Worm (Caenorhabditis elegans) whole organism, L2 larva: ENCODE data around the gene Y57G11A.5.
A peak's percentile ranks its signal among the peaks of the same experiment; 100 is the strongest.
"Not testable (repeated sequence)": the region's sequence is repeated elsewhere in the genome, so short reads cannot be mapped to it uniquely, and the experiment has no call there.

Source experiments
- F13H6.1 ChIP-seq: sonication (generic microtip); optimal IDR thresholded peaks from 2 replicates; lab custom pipeline; 2016; ENCODE audit warnings: missing genetic modification characterization, missing compliant biosample characterization
- Y55F3AM.14 ChIP-seq: fragments of 200-800 bp; sonication (Bioruptor generic); optimal IDR thresholded peaks from 2 replicates; lab custom pipeline; 2018; ENCODE audit warnings: mild to moderate bottlenecking, missing genetic modification characterization, missing compliant biosample characterization
- alr-1 ChIP-seq: fragments of 150-350 bp; optimal IDR thresholded peaks from 2 replicates; lab custom pipeline; 2014; ENCODE audit warnings: missing biosample characterization, missing genetic modification characterization
- ama-1 ChIP-seq: fragments of 150-350 bp; optimal IDR thresholded peaks from 2 replicates; lab custom pipeline; 2018; ENCODE audit warnings: inconsistent platforms
- blmp-1 ChIP-seq: sonication (generic microtip); optimal IDR thresholded peaks from 2 replicates; lab custom pipeline; 2017; ENCODE audit warnings: missing genetic modification characterization, mild to moderate bottlenecking, missing compliant biosample characterization, antibody characterized with exemption, moderate library complexity; ENCODE audit not compliant: insufficient read depth
- ceh-82 ChIP-seq: fragments of 150-350 bp; optimal IDR thresholded peaks from 2 replicates; lab custom pipeline; 2014; ENCODE audit warnings: missing biosample characterization, missing genetic modification characterization
- crh-2 ChIP-seq: sonication (generic microtip); optimal IDR thresholded peaks from 2 replicates; lab custom pipeline; 2017; ENCODE audit warnings: missing biosample characterization, missing genetic modification characterization
- egl-27 ChIP-seq: sonication (generic microtip); optimal IDR thresholded peaks from 3 replicates; lab custom pipeline; 2017; ENCODE audit warnings: missing biosample characterization, missing genetic modification reagents, missing genetic modification characterization
- elt-1 ChIP-seq: fragments of 150-350 bp; optimal IDR thresholded peaks from 2 replicates; lab custom pipeline; 2014; ENCODE audit warnings: missing biosample characterization, missing genetic modification characterization
- fos-1 ChIP-seq: fragments of 150-350 bp; optimal IDR thresholded peaks from 2 replicates; lab custom pipeline; 2014; ENCODE audit warnings: missing biosample characterization, missing genetic modification characterization
- gmeb-1 ChIP-seq: fragments of 150-350 bp; optimal IDR thresholded peaks from 2 replicates; lab custom pipeline; 2014; ENCODE audit warnings: missing biosample characterization, missing genetic modification characterization
- lin-11 ChIP-seq: fragments of 150-350 bp; sonication (generic microtip); optimal IDR thresholded peaks from 2 replicates; lab custom pipeline; 2014; ENCODE audit warnings: missing biosample characterization, missing genetic modification characterization, inconsistent platforms, mixed read lengths
- mab-5 ChIP-seq: fragments of 150-350 bp; optimal IDR thresholded peaks from 2 replicates; lab custom pipeline; 2014; ENCODE audit warnings: missing biosample characterization, missing genetic modification characterization
- mdl-1 ChIP-seq, 2 experiments: fragments of 150-350 bp in 1 of 2; sonication (generic microtip) in 1 of 2; optimal IDR thresholded peaks; 2 replicates each; lab custom pipeline; 2017; ENCODE audit warnings: missing biosample characterization in 2 of 2, missing genetic modification characterization in 2 of 2
- nhr-10 ChIP-seq: sonication (generic microtip); optimal IDR thresholded peaks from 2 replicates; lab custom pipeline; 2017; ENCODE audit warnings: missing biosample characterization, missing genetic modification characterization
- nhr-11 ChIP-seq: fragments of 150-350 bp; optimal IDR thresholded peaks from 2 replicates; lab custom pipeline; 2014; ENCODE audit warnings: missing biosample characterization, missing genetic modification characterization
- nhr-12 ChIP-seq: fragments of 150-350 bp; optimal IDR thresholded peaks from 2 replicates; lab custom pipeline; 2014; ENCODE audit warnings: missing biosample characterization, missing genetic modification characterization
- nhr-129 ChIP-seq: fragments of 150-350 bp; optimal IDR thresholded peaks from 2 replicates; lab custom pipeline; 2014; ENCODE audit warnings: missing biosample characterization, missing genetic modification characterization
- nhr-21 ChIP-seq: fragments of 150-350 bp; optimal IDR thresholded peaks from 2 replicates; lab custom pipeline; 2014; ENCODE audit warnings: missing biosample characterization, missing genetic modification characterization
- nhr-25 ChIP-seq: fragments of 150-350 bp; sonication (generic microtip); optimal IDR thresholded peaks from 3 replicates; lab custom pipeline; 2014; ENCODE audit warnings: missing biosample characterization, missing genetic modification characterization
- nhr-6 ChIP-seq: fragments of 150-350 bp; optimal IDR thresholded peaks from 2 replicates; lab custom pipeline; 2014; ENCODE audit warnings: missing biosample characterization, missing genetic modification characterization
- nhr-77 ChIP-seq: fragments of 150-350 bp; optimal IDR thresholded peaks from 2 replicates; lab custom pipeline; 2014; ENCODE audit warnings: missing biosample characterization, missing genetic modification characterization
- peb-1 ChIP-seq: fragments of 150-350 bp; optimal IDR thresholded peaks from 2 replicates; lab custom pipeline; 2014; ENCODE audit warnings: missing biosample characterization, missing genetic modification characterization
- sem-4 ChIP-seq: fragments of 150-350 bp; optimal IDR thresholded peaks from 2 replicates; lab custom pipeline; 2014; ENCODE audit warnings: missing biosample characterization, missing genetic modification reagents, missing genetic modification characterization
- skn-1 ChIP-seq: sonication (generic microtip); optimal IDR thresholded peaks from 2 replicates; lab custom pipeline; 2017; ENCODE audit warnings: missing biosample characterization, missing genetic modification characterization
- sma-3 ChIP-seq: sonication (generic microtip); optimal IDR thresholded peaks from 2 replicates; lab custom pipeline; 2016; ENCODE audit warnings: missing genetic modification reagents, missing genetic modification characterization, missing compliant biosample characterization
- snpc-4 ChIP-seq: fragments of 150-350 bp; optimal IDR thresholded peaks from 2 replicates; lab custom pipeline; 2014; ENCODE audit warnings: missing biosample characterization, missing genetic modification characterization
- unc-39 ChIP-seq: fragments of 150-350 bp; optimal IDR thresholded peaks from 2 replicates; lab custom pipeline; 2014; ENCODE audit warnings: missing biosample characterization, missing genetic modification characterization
- unc-62 ChIP-seq: fragments of 150-350 bp; optimal IDR thresholded peaks from 2 replicates; lab custom pipeline; 2014; ENCODE audit warnings: missing biosample characterization, missing genetic modification reagents, missing genetic modification characterization
- zag-1 ChIP-seq: fragments of 150-350 bp; optimal IDR thresholded peaks from 2 replicates; lab custom pipeline; 2014; ENCODE audit warnings: missing biosample characterization, missing genetic modification characterization
- ztf-1 ChIP-seq: fragments of 200-800 bp; sonication (Bioruptor generic); conservative IDR thresholded peaks from 2 replicates; pipeline ENCODE4 v1.3.6; 2022; ENCODE audit warnings: missing genetic modification characterization, missing compliant biosample characterization
- ztf-4 ChIP-seq: fragments of 150-350 bp; optimal IDR thresholded peaks from 2 replicates; lab custom pipeline; 2014; ENCODE audit warnings: missing biosample characterization, missing genetic modification characterization

Y57G11A.5 gene

ce11 chrIV:14512405-14512804 is at the start of gene Y57G11A.5:
Gene Y57G11A.5 (minus strand): TSS chrIV:14512505.
- TF ChIP-seq lin-11 (no peak), crh-2 (tag; lab: Kevin White, UChicago) (no peak), snpc-4 (tag; lab: Kevin White, UChicago) (no peak), elt-1 (tag; lab: Kevin White, UChicago) (no peak), ztf-1 (GFP tag; lab: Robert Waterston, UW) (no peak), nhr-129 (no peak), skn-1 (tag; lab: Kevin White, UChicago) (no peak), ama-1 (no peak), unc-39 (tag; lab: Kevin White, UChicago) (no peak), unc-62 (GFP tag; lab: Kevin White, UChicago) (no peak), blmp-1 (tag; lab: Kevin White, UChicago) (no peak), ztf-4 (no peak)

- TF ChIP-seq unc-62 (GFP tag; lab: Kevin White, UChicago) (no peak), crh-2 (tag; lab: Kevin White, UChicago) (peak; percentile 13), snpc-4 (tag; lab: Kevin White, UChicago) (peak; percentile 2), zag-1 (tag; lab: Kevin White, UChicago) (no peak)
These were observed 49.4 kb upstream of the Y57G11A.5 start for ce11 chrIV:14561677-14562076.

- TF ChIP-seq fos-1: peak; percentile 51
- no peak for TF ChIP-seq crh-2 (tag; lab: Kevin White, UChicago)
These were observed 47.0 kb upstream of the Y57G11A.5 start for ce11 chrIV:14559267-14559666.

- no peak for TF ChIP-seq gmeb-1 (tag; lab: Kevin White, UChicago)
- TF ChIP-seq F13H6.1 (tag; lab: Kevin White, UChicago): no peak
These were observed 45.3 kb upstream of the Y57G11A.5 start for ce11 chrIV:14557642-14558041.

ce11 chrIV:14554788-14555187 is 42.5 kb upstream of the Y57G11A.5 start, which contains the start of gene Y57G11B.6:
Gene Y57G11B.6 (minus strand): TSS chrIV:14554888.
- TF ChIP-seq nhr-11 (tag; lab: Kevin White, UChicago) (no peak), nhr-25 (tag; lab: Kevin White, UChicago) (no peak), alr-1 (tag; lab: Kevin White, UChicago) (no peak), mdl-1 (tag; optimal IDR thresholded peaks at IDR 0.05; lab: Kevin White, UChicago) (no peak), fos-1 (no peak), nhr-12 (no peak), nhr-21 (no peak), Y55F3AM.14 (GFP tag; lab: Kevin White, UChicago) (no peak), crh-2 (tag; lab: Kevin White, UChicago) (no peak), mab-5 (no peak), skn-1 (tag; lab: Kevin White, UChicago) (no peak), nhr-129 (no peak), nhr-77 (tag; lab: Kevin White, UChicago) (no peak), F13H6.1 (tag; lab: Kevin White, UChicago) (no peak), nhr-6 (tag; lab: Kevin White, UChicago) (no peak), sma-3 (GFP tag; lab: Kevin White, UChicago) (no peak), egl-27 (tag; lab: Kevin White, UChicago) (no peak)

- TF ChIP-seq gmeb-1, elt-1, snpc-4 (tag; lab: Kevin White, UChicago): not testable (repeated sequence)
- TF ChIP-seq, all 48 proteins: peak for 0; not testable (repeated sequence) for 48
These were observed 39.6 kb upstream of the Y57G11A.5 start, which contains the start of gene pals-30 for ce11 chrIV:14551870-14552269. Gene pals-30 (minus strand): TSS chrIV:14551970.

- no peak for TF ChIP-seq sem-4 (tag; lab: Kevin White, UChicago)
- no peak for TF ChIP-seq peb-1
- no peak for TF ChIP-seq fos-1
- TF ChIP-seq nhr-10 (tag; lab: Kevin White, UChicago): no peak
- TF ChIP-seq mdl-1 (tag; optimal IDR thresholded peaks at IDR 0.05; lab: Kevin White, UChicago): no peak
- no peak for TF ChIP-seq ztf-4
- TF ChIP-seq F13H6.1 (tag; lab: Kevin White, UChicago): no peak
- TF ChIP-seq ztf-1 (GFP tag; lab: Robert Waterston, UW): no peak
- TF ChIP-seq ama-1: no peak
- TF ChIP-seq nhr-129: no peak
- no peak for TF ChIP-seq ceh-82 (tag; lab: Kevin White, UChicago)
- no peak for TF ChIP-seq nhr-25 (tag; lab: Kevin White, UChicago)
- no peak for TF ChIP-seq snpc-4 (tag; lab: Kevin White, UChicago)
These were observed 37.0 kb upstream of the Y57G11A.5 start, which contains the start of gene T27E7.9 for ce11 chrIV:14549308-14549707. Gene T27E7.9 (minus strand): TSS chrIV:14549408.
